Fruit fly (Drosophila melanogaster) Kc167 (cell line): ENCODE results near the gene CG43271.

Experiments
- Myc ChIP-seq: fragments of >200 bp; optimal IDR thresholded peaks from 2 replicates; lab custom pipeline; 2017; ENCODE audit warnings: missing external identifiers
- Sin3A ChIP-seq: fragments of >200 bp; optimal IDR thresholded peaks from 2 replicates; lab custom pipeline; 2018; ENCODE audit warnings: missing external identifiers
- h ChIP-seq: fragments of >200 bp; optimal IDR thresholded peaks from 3 replicates; lab custom pipeline; 2018; ENCODE audit warnings: missing external identifiers
- insv ChIP-seq: fragments of >200 bp; optimal IDR thresholded peaks from 3 replicates; lab custom pipeline; 2018; ENCODE audit warnings: missing external identifiers
- psq ChIP-seq: fragments of >200 bp; optimal IDR thresholded peaks from 2 replicates; lab custom pipeline; 2017; ENCODE audit warnings: missing external identifiers
- ttk ChIP-seq: sonication (Bioruptor generic); optimal IDR thresholded peaks from 2 replicates; lab custom pipeline; 2017; ENCODE audit warnings: missing external identifiers

CG43271 gene

dm6 chr2L:17914923-17915322 is at the start of gene CG43271:
CG43271 (minus strand) TSS chr2L:17915023.
- TF ChIP-seq insv (lab: Kevin White, UChicago), result no peak
- TF ChIP-seq Sin3A (lab: Kevin White, UChicago), result no peak
- TF ChIP-seq h, result no peak
- no peak for TF ChIP-seq psq (lab: Kevin White, UChicago)
- TF ChIP-seq Myc (lab: Kevin White, UChicago), result no peak
- TF ChIP-seq ttk (lab: Kevin White, UChicago), result no peak

- no peak for TF ChIP-seq Myc (lab: Kevin White, UChicago)
- no peak for TF ChIP-seq h
- no peak for TF ChIP-seq Sin3A (lab: Kevin White, UChicago)
- TF ChIP-seq ttk (lab: Kevin White, UChicago), result no peak
- no peak for TF ChIP-seq insv (lab: Kevin White, UChicago)
- TF ChIP-seq psq (lab: Kevin White, UChicago), result no peak
Observed at dm6 chr2L:17963710-17964109, 48.9 kb upstream of the CG43271 start.

- TF ChIP-seq h (no peak), Sin3A (lab: Kevin White, UChicago) (no peak), psq (lab: Kevin White, UChicago) (no peak), insv (lab: Kevin White, UChicago) (no peak), Myc (lab: Kevin White, UChicago) (no peak), ttk (lab: Kevin White, UChicago) (no peak)
Observed at dm6 chr2L:17963071-17963567, 48.3 kb upstream of the CG43271 start, which contains the start of gene CG5674. CG5674 (plus strand) TSS chr2L:17963379.

DNA sequence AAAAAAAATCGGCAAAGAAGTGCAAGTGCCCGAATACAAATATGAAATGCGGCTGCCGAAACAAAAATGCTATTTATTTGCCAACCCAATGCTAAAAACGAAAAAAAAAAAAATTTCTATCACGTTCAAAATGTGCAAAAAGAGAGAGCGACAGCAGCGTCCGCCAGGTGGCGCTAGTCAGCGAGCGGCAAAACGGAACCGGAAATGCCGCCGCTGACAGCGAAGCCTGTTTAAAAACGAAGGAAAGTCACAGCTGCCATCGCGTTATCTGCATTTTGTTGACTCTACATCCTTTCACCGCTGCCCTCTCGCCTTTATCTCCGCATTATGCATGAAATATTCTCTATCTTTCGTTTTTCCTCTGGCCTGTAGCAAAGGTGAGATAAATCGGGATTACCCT is 45.4 kb upstream of the CG43271 start:
- no peak for TF ChIP-seq psq (lab: Kevin White, UChicago)
- no peak for TF ChIP-seq Sin3A (lab: Kevin White, UChicago)
- TF ChIP-seq Myc (lab: Kevin White, UChicago), result no peak
- TF ChIP-seq ttk (lab: Kevin White, UChicago), result no peak
- no peak for TF ChIP-seq h
- TF ChIP-seq insv (lab: Kevin White, UChicago), result no peak

dm6 chr2L:17958306-17958705 is 43.5 kb upstream of the CG43271 start:
- no peak for TF ChIP-seq Myc (lab: Kevin White, UChicago)

- no peak for TF ChIP-seq ttk (lab: Kevin White, UChicago)
- TF ChIP-seq Myc (lab: Kevin White, UChicago), result no peak
- no peak for TF ChIP-seq psq (lab: Kevin White, UChicago)
- TF ChIP-seq Sin3A (lab: Kevin White, UChicago), result no peak
- no peak for TF ChIP-seq h
- TF ChIP-seq insv (lab: Kevin White, UChicago), result no peak
Observed at dm6 chr2L:17921527-17921926, 6.7 kb upstream of the CG43271 start.

DNA sequence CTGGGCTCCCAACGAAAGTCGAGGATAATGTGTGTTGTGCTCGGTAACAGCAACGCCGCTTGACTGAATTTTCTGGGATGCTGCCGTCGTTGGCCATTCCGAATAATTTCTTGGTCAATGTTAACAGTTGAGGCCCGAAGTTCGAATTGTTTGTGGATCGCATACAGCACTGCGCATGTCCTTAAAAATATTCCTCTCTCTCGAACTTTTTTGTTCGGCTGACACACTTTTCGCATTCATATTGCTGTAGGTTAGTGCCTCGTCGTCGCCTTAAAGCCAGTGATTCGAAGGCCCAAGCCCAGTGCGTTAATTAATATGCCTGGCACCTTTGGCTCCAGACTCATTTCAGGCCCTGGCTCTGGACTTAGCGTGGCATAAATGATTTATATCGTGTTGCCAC is 11.8 kb downstream of the CG43271 start:
- TF ChIP-seq ttk (lab: Kevin White, UChicago) (no peak), h (no peak), Myc (lab: Kevin White, UChicago) (no peak), psq (lab: Kevin White, UChicago) (no peak), Sin3A (lab: Kevin White, UChicago) (no peak), insv (lab: Kevin White, UChicago) (no peak)

DNA sequence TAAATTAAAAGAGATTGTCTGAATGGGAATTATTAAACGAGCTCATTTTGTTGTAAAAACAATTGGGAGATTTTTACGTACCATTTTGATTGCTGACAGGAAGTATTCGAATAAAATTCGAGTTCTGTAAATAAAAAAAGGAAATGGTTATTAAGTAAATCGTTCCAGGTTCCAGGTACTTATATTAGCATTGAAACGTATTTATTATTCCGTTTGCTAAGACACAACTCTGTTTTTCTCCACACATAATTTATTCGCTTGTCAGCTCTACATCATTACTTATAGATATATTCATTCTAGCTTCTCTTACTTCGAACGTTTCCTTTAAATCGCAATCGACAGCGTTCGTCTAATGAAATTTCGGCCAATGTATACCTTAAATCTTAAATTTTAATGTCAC is 39.7 kb downstream of the CG43271 start, which contains the start of gene CadN2:
CadN2 (minus strand) TSS at position 101 of the 400 bp plus-strand sequence.
- TF ChIP-seq ttk (lab: Kevin White, UChicago) (no peak), insv (lab: Kevin White, UChicago) (no peak)
